Worm (Caenorhabditis elegans) whole organism, late embryonic: ENCODE results near the gene alg-4.

Experiments used
- C08G9.2 ChIP-seq: sonication (generic microtip); optimal IDR thresholded peaks from 2 replicates; lab custom pipeline; 2016; ENCODE audit warnings: mild to moderate bottlenecking, missing genetic modification characterization, moderate library complexity, missing compliant biosample characterization
- F13H6.1 ChIP-seq: sonication (generic microtip); optimal IDR thresholded peaks from 2 replicates; lab custom pipeline; 2016; ENCODE audit warnings: missing genetic modification characterization, missing compliant biosample characterization
- K02D7.2 ChIP-seq: sonication (generic microtip); optimal IDR thresholded peaks from 2 replicates; lab custom pipeline; 2017; ENCODE audit warnings: mild to moderate bottlenecking, missing genetic modification characterization, missing compliant biosample characterization
- K09A11.1 ChIP-seq: sonication (generic microtip); optimal IDR thresholded peaks from 2 replicates; lab custom pipeline; 2017; ENCODE audit warnings: antibody characterized with exemption, mild to moderate bottlenecking, missing genetic modification characterization, missing compliant biosample characterization; ENCODE audit not compliant: insufficient read depth
- T23F11.4 ChIP-seq: fragments of 200-800 bp; sonication (Bioruptor generic); optimal IDR thresholded peaks from 2 replicates; lab custom pipeline; 2018; ENCODE audit warnings: mild to moderate bottlenecking, missing genetic modification characterization, missing compliant biosample characterization
- ahr-1 ChIP-seq: sonication (generic microtip); optimal IDR thresholded peaks from 2 replicates; lab custom pipeline; 2016; ENCODE audit warnings: missing genetic modification characterization, missing compliant biosample characterization
- ama-1 ChIP-seq: fragments of 150-350 bp; optimal IDR thresholded peaks from 2 replicates; lab custom pipeline; 2014
- ceh-18 ChIP-seq: sonication (generic microtip); optimal IDR thresholded peaks from 2 replicates; lab custom pipeline; 2016; ENCODE audit warnings: missing genetic modification characterization, missing compliant biosample characterization
- ceh-19 ChIP-seq: fragments of 200-800 bp; sonication (Bioruptor generic); optimal IDR thresholded peaks from 2 replicates; lab custom pipeline; 2018; ENCODE audit warnings: mild to moderate bottlenecking, missing genetic modification characterization, missing compliant biosample characterization
- ceh-2 ChIP-seq: sonication (generic microtip); optimal IDR thresholded peaks from 2 replicates; lab custom pipeline; 2016; ENCODE audit warnings: missing genotype, missing genetic modification characterization, missing compliant biosample characterization
- ceh-22 ChIP-seq: sonication (generic microtip); optimal IDR thresholded peaks from 2 replicates; lab custom pipeline; 2017; ENCODE audit warnings: missing biosample characterization, missing genetic modification characterization
- ceh-24 ChIP-seq: sonication (generic microtip); optimal IDR thresholded peaks from 2 replicates; lab custom pipeline; 2016; ENCODE audit warnings: mild to moderate bottlenecking, missing genetic modification characterization, missing compliant biosample characterization
- ceh-30 ChIP-seq: fragments of 150-350 bp; optimal IDR thresholded peaks from 2 replicates; lab custom pipeline; 2014; ENCODE audit warnings: missing biosample characterization, missing genetic modification characterization
- ceh-31 ChIP-seq: sonication (generic microtip); optimal IDR thresholded peaks from 2 replicates; lab custom pipeline; 2016; ENCODE audit warnings: missing genetic modification characterization, missing compliant biosample characterization
- ceh-34 ChIP-seq: sonication (generic microtip); optimal IDR thresholded peaks from 2 replicates; lab custom pipeline; 2016; ENCODE audit warnings: mild to moderate bottlenecking, missing genetic modification characterization, missing compliant biosample characterization
- ceh-45 ChIP-seq: fragments of 200-800 bp; sonication (Bioruptor generic); IDR thresholded peaks from 2 replicates; pipeline ENCODE4 v1.3.6; 2022; ENCODE audit warnings: missing genetic modification reagents, missing genetic modification characterization, missing compliant biosample characterization
- ceh-6 ChIP-seq: fragments of 200-800 bp; sonication (Bioruptor generic); optimal IDR thresholded peaks from 2 replicates; lab custom pipeline; 2018; ENCODE audit warnings: mild to moderate bottlenecking, missing genetic modification characterization, missing compliant biosample characterization
- che-1 ChIP-seq: sonication (generic microtip); optimal IDR thresholded peaks from 2 replicates; lab custom pipeline; 2016; ENCODE audit warnings: mild to moderate bottlenecking, missing genetic modification characterization, missing compliant biosample characterization
- elt-2 ChIP-seq: sonication (generic microtip); optimal IDR thresholded peaks from 2 replicates; lab custom pipeline; 2016; ENCODE audit warnings: missing genetic modification reagents, missing genetic modification characterization, missing compliant biosample characterization
- elt-4 ChIP-seq: sonication (generic microtip); optimal IDR thresholded peaks from 2 replicates; lab custom pipeline; 2016; ENCODE audit warnings: missing genetic modification characterization, missing compliant biosample characterization
- eyg-1 ChIP-seq: sonication (generic microtip); optimal IDR thresholded peaks from 2 replicates; lab custom pipeline; 2016; ENCODE audit warnings: missing genotype, missing genetic modification characterization, missing compliant biosample characterization
- fax-1 ChIP-seq: sonication (generic microtip); optimal IDR thresholded peaks from 2 replicates; lab custom pipeline; 2016; ENCODE audit warnings: missing genotype, missing genetic modification characterization, missing compliant biosample characterization
- fkh-6 ChIP-seq: sonication (generic microtip); optimal IDR thresholded peaks from 2 replicates; lab custom pipeline; 2016; ENCODE audit warnings: missing genetic modification characterization, missing compliant biosample characterization
- gmeb-2 ChIP-seq: sonication (generic microtip); optimal IDR thresholded peaks from 2 replicates; lab custom pipeline; 2016; ENCODE audit warnings: missing genetic modification characterization, inconsistent platforms, missing compliant biosample characterization
- hlh-13 ChIP-seq: fragments of 200-800 bp; sonication (Bioruptor generic); optimal IDR thresholded peaks from 2 replicates; lab custom pipeline; 2018; ENCODE audit warnings: mild to moderate bottlenecking, missing genetic modification characterization, missing compliant biosample characterization
- hlh-15 ChIP-seq: sonication (generic microtip); optimal IDR thresholded peaks from 2 replicates; lab custom pipeline; 2016; ENCODE audit warnings: missing genetic modification characterization, missing compliant biosample characterization
- hlh-6 ChIP-seq: sonication (generic microtip); optimal IDR thresholded peaks from 2 replicates; lab custom pipeline; 2016; ENCODE audit warnings: missing genotype, missing genetic modification characterization, missing compliant biosample characterization
- hlh-8 ChIP-seq: sonication (generic microtip); optimal IDR thresholded peaks from 2 replicates; lab custom pipeline; 2016; ENCODE audit warnings: missing genotype, missing genetic modification characterization, missing compliant biosample characterization
- lim-6 ChIP-seq: sonication (generic microtip); optimal IDR thresholded peaks from 2 replicates; lab custom pipeline; 2016; ENCODE audit warnings: missing genetic modification characterization, missing compliant biosample characterization
- madf-2 ChIP-seq: sonication (generic microtip); optimal IDR thresholded peaks from 2 replicates; lab custom pipeline; 2017; ENCODE audit warnings: missing genetic modification characterization, missing compliant biosample characterization
- nfya-1 ChIP-seq: sonication (generic microtip); optimal IDR thresholded peaks from 2 replicates; lab custom pipeline; 2017; ENCODE audit warnings: missing genetic modification characterization, mild to moderate bottlenecking, missing compliant biosample characterization, antibody characterized with exemption, moderate library complexity
- nhr-11 ChIP-seq: fragments of 150-350 bp; optimal IDR thresholded peaks from 2 replicates; lab custom pipeline; 2014; ENCODE audit warnings: missing biosample characterization, missing genetic modification characterization
- odd-2 ChIP-seq: sonication (generic microtip); optimal IDR thresholded peaks from 2 replicates; lab custom pipeline; 2017; ENCODE audit warnings: antibody characterized with exemption, mild to moderate bottlenecking, missing genetic modification characterization, missing compliant biosample characterization
- pag-3 ChIP-seq: sonication (generic microtip); optimal IDR thresholded peaks from 2 replicates; lab custom pipeline; 2016; ENCODE audit warnings: missing compliant biosample characterization, missing genetic modification characterization, borderline replicate concordance
- pat-9 ChIP-seq: fragments of 200-800 bp; sonication (Bioruptor generic); optimal IDR thresholded peaks from 2 replicates; lab custom pipeline; 2018; ENCODE audit warnings: mild to moderate bottlenecking, missing genetic modification characterization, moderate library complexity, missing compliant biosample characterization
- pax-1 ChIP-seq: fragments of 150-350 bp; optimal IDR thresholded peaks from 2 replicates; lab custom pipeline; 2014; ENCODE audit warnings: missing biosample characterization, missing genetic modification characterization
- pha-2 ChIP-seq: sonication (generic microtip); optimal IDR thresholded peaks from 2 replicates; lab custom pipeline; 2017; ENCODE audit warnings: mild to moderate bottlenecking, missing genetic modification characterization, missing compliant biosample characterization
- pha-4 ChIP-seq: fragments of 150-350 bp; optimal IDR thresholded peaks from 2 replicates; lab custom pipeline; 2018; ENCODE audit warnings: missing biosample characterization, missing genetic modification reagents, missing genetic modification characterization
- pqm-1 ChIP-seq: sonication (generic microtip); optimal IDR thresholded peaks from 2 replicates; lab custom pipeline; 2016; ENCODE audit warnings: missing genetic modification characterization, missing compliant biosample characterization
- ref-2 ChIP-seq: sonication (generic microtip); optimal IDR thresholded peaks from 2 replicates; lab custom pipeline; 2016; ENCODE audit warnings: missing genetic modification characterization, missing compliant biosample characterization
- rnt-1 ChIP-seq: sonication (generic microtip); optimal IDR thresholded peaks from 2 replicates; lab custom pipeline; 2016; ENCODE audit warnings: missing genetic modification characterization, missing compliant biosample characterization
- sdc-2 ChIP-seq: sonication (generic microtip); optimal IDR thresholded peaks from 2 replicates; lab custom pipeline; 2016; ENCODE audit warnings: missing genotype, missing genetic modification characterization, missing compliant biosample characterization
- sox-4 ChIP-seq: sonication (generic microtip); optimal IDR thresholded peaks from 2 replicates; lab custom pipeline; 2017; ENCODE audit warnings: mild to moderate bottlenecking, missing genetic modification characterization, inconsistent platforms, missing compliant biosample characterization
- syd-9 ChIP-seq: sonication (generic microtip); optimal IDR thresholded peaks from 2 replicates; lab custom pipeline; 2016; ENCODE audit warnings: mild to moderate bottlenecking, missing genetic modification characterization, moderate library complexity, missing compliant biosample characterization
- tbx-7 ChIP-seq: sonication (generic microtip); optimal IDR thresholded peaks from 2 replicates; lab custom pipeline; 2016; ENCODE audit warnings: missing genotype, missing genetic modification characterization, missing compliant biosample characterization
- ttx-3 ChIP-seq: sonication (generic microtip); optimal IDR thresholded peaks from 2 replicates; lab custom pipeline; 2016; ENCODE audit warnings: missing genetic modification reagents, missing genetic modification characterization, missing compliant biosample characterization
- unc-3 ChIP-seq, 2 experiments: fragments of 200-800 bp in 1 of 2; sonication (Bioruptor generic) in 1 of 2; sonication (generic microtip) in 1 of 2; conservative IDR thresholded peaks in 1 of 2; optimal IDR thresholded peaks in 1 of 2; 2 replicates each; pipeline versions ENCODE4 v1.3.6 to Lab custom; 2016 to 2022; ENCODE audit warnings: missing compliant biosample characterization in 2 of 2, missing genetic modification characterization in 2 of 2, missing genetic modification reagents in 1 of 2
- unc-55 ChIP-seq: sonication (generic microtip); optimal IDR thresholded peaks from 2 replicates; lab custom pipeline; 2017; ENCODE audit warnings: missing biosample characterization, missing genetic modification reagents, missing genetic modification characterization
- unc-86 ChIP-seq: sonication (generic microtip); optimal IDR thresholded peaks from 2 replicates; lab custom pipeline; 2016; ENCODE audit warnings: missing genetic modification characterization, missing compliant biosample characterization
- zip-5 ChIP-seq: sonication (generic microtip); optimal IDR thresholded peaks from 2 replicates; lab custom pipeline; 2016; ENCODE audit warnings: missing genetic modification characterization, missing compliant biosample characterization
- ztf-16 ChIP-seq: sonication (generic microtip); optimal IDR thresholded peaks from 2 replicates; lab custom pipeline; 2017; ENCODE audit warnings: missing genetic modification characterization, missing compliant biosample characterization

Gene alg-4

ce11 chrIII:9861470-9862342, 29.5 kb downstream of the alg-4 start:
- TF ChIP-seq ceh-31 (tag; lab: Kevin White, UChicago) (peak; percentile 73), ahr-1 (tag; lab: Kevin White, UChicago) (peak; percentile 52), gmeb-2 (tag; lab: Kevin White, UChicago) (peak; percentile 81), zip-5 (tag; lab: Kevin White, UChicago) (peak; percentile 72), syd-9 (tag; lab: Kevin White, UChicago) (peak; percentile 86), eyg-1 (tag; lab: Kevin White, UChicago) (peak; percentile 72), nhr-11 (tag; lab: Kevin White, UChicago) (no peak), hlh-8 (tag; lab: Kevin White, UChicago) (peak; percentile 30), hlh-15 (tag; lab: Kevin White, UChicago) (peak; percentile 68), unc-55 (GFP tag; lab: Kevin White, UChicago) (no peak), K09A11.1 (tag; lab: Kevin White, UChicago) (peak; percentile 68), elt-2 (tag; lab: Kevin White, UChicago) (peak; percentile 85), pax-1 (tag; lab: Kevin White, UChicago) (no peak), pha-4 (no peak), ceh-2 (peak; percentile 65), fkh-6 (peak; percentile 76), hlh-13 (peak; percentile 68), pat-9 (tag; lab: Kevin White, UChicago) (peak; percentile 82), ceh-18 (tag; lab: Kevin White, UChicago) (peak; percentile 44), che-1 (tag; lab: Kevin White, UChicago) (peak; percentile 88), tbx-7 (no peak), K02D7.2 (tag; lab: Kevin White, UChicago) (peak; percentile 66), ceh-19 (peak; percentile 86), ceh-24 (tag; lab: Kevin White, UChicago) (peak; percentile 58), ttx-3 (tag; lab: Kevin White, UChicago) (peak; percentile 84), ref-2 (tag; lab: Kevin White, UChicago) (peak; percentile 80), ama-1 (lab: Kevin White, UChicago) (no peak), pqm-1 (tag; lab: Kevin White, UChicago) (peak; percentile 32), ceh-30 (no peak), T23F11.4 (GFP tag; lab: Kevin White, UChicago) (peak; percentile 80), elt-4 (tag; lab: Kevin White, UChicago) (no peak), ceh-6 (peak; percentile 82), rnt-1 (tag; lab: Kevin White, UChicago) (peak; percentile 47), ceh-22 (tag; lab: Kevin White, UChicago) (no peak), hlh-6 (peak; percentile 80), ceh-34 (peak; percentile 74), lim-6 (peak; percentile 75), nfya-1 (tag; lab: Kevin White, UChicago) (peak; percentile 58), pag-3 (tag; lab: Kevin White, UChicago) (no peak), pha-2 (peak; percentile 86), fax-1 (tag; lab: Kevin White, UChicago) (peak; percentile 72), unc-86 (tag; lab: Kevin White, UChicago) (peak; percentile 84), ztf-16 (tag; lab: Kevin White, UChicago) (peak; percentile 85), ceh-45 (GFP tag; lab: Robert Waterston, UW) (peak; percentile 75), unc-3 (GFP tag; conservative IDR thresholded peaks at IDR 0.05; lab: Robert Waterston, UW) (peak; percentile 81), unc-3 (tag; optimal IDR thresholded peaks at IDR 0.05; lab: Kevin White, UChicago) (peak; percentile 82), sdc-2 (tag; lab: Kevin White, UChicago) (peak; percentile 68), madf-2 (tag; lab: Kevin White, UChicago) (peak; percentile 84), sox-4 (tag; lab: Kevin White, UChicago) (peak; percentile 86), F13H6.1 (tag; lab: Kevin White, UChicago) (peak; percentile 70), odd-2 (tag; lab: Kevin White, UChicago) (peak; percentile 63), C08G9.2 (tag; lab: Kevin White, UChicago) (peak; percentile 63)
